Worm (Caenorhabditis elegans) whole organism, midembryonic: ENCODE measurements around the gene T07A9.15.

Experiments used
- T22C8.4 ChIP-seq: fragments of 200-800 bp; sonication (Bioruptor generic); IDR thresholded peaks from 2 replicates; pipeline ENCODE4 v1.3.6; 2022; ENCODE audit warnings: missing genetic modification characterization, missing compliant biosample characterization
- cog-1 ChIP-seq: sonication (generic microtip); optimal IDR thresholded peaks from 2 replicates; lab custom pipeline; 2016; ENCODE audit warnings: missing genetic modification characterization, missing compliant biosample characterization
- flt-1 ChIP-seq: fragments of 200-800 bp; sonication (Bioruptor generic); IDR thresholded peaks from 2 replicates; pipeline ENCODE4 v1.3.6; 2022; ENCODE audit warnings: missing genetic modification characterization, missing compliant biosample characterization
- med-1 ChIP-seq: sonication (generic microtip); optimal IDR thresholded peaks from 2 replicates; lab custom pipeline; 2017; ENCODE audit warnings: missing genetic modification characterization, mild to moderate bottlenecking, missing compliant biosample characterization, antibody characterized with exemption, missing genetic modification reagents; ENCODE audit not compliant: insufficient read depth
- ref-1 ChIP-seq: fragments of 200-800 bp; sonication (Bioruptor generic); conservative IDR thresholded peaks from 2 replicates; pipeline ENCODE4 v1.3.6; 2022; ENCODE audit warnings: missing genetic modification reagents, missing genetic modification characterization, missing compliant biosample characterization
- ztf-23 ChIP-seq: fragments of 200-800 bp; sonication (Bioruptor generic); IDR thresholded peaks from 2 replicates; pipeline ENCODE4 v1.3.6; 2022; ENCODE audit warnings: missing genetic modification reagents, missing genetic modification characterization, missing compliant biosample characterization

DNA sequence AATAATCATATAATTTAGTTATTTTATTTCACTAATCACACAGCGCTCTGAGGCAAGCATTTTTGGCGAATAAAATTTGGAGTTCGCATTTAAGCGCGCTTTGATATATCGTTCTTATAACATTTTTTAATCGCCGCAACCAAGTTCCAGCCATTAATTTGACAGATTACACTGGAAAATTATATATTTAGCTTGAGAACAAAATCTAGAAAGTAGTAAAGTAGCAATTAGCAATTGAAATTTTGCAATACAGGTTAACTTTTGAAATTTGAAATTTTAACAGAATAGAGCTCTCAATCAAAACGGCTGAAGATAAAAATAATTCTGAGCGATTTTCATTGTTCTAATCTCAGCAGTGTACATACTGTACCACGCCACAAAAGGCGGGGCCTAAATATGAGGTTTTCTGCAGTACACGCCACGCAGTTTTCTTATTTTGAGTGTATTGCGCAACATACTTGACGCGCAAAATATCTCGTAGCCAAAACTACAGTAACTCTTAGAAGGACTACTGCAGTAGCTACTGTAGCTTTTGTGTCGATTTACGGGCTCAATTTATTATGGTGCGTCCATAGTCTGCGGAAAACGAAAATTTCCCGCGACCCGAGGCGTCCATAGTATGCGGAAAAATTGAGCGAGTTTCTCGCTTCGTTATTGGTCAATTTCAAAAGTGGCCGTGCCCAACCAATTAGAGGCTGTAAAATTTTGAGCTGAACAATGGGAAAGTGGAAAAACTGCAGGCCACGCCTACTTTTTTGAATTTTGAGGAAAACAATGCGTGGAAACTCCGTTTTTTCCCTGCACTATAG is 34.0 kb upstream of the T07A9.15 start:
- TF ChIP-seq flt-1 (GFP tag; lab: Robert Waterston, UW) (no peak), T22C8.4 (no peak), cog-1 (tag; lab: Kevin White, UChicago) (no peak), med-1 (GFP tag; lab: Kevin White, UChicago) (no peak), ref-1 (GFP tag; lab: Robert Waterston, UW) (no peak), ztf-23 (GFP tag; lab: Robert Waterston, UW) (no peak)
